Fruit fly (Drosophila melanogaster) whole organism, prepupa: ENCODE measurements around the gene Sfp24C1.

Source experiments
- CG10631 ChIP-seq: fragments of 200-800 bp; sonication (Bioruptor generic); optimal IDR thresholded peaks from 2 replicates; lab custom pipeline; 2016; ENCODE audit warnings: missing biosample characterization, missing genetic modification characterization
- CG11294 ChIP-seq: fragments of 200-800 bp; sonication (Bioruptor generic); IDR thresholded peaks from 2 replicates; pipeline ENCODE4 v1.3.6; 2022; ENCODE audit warnings: missing biosample characterization, missing genetic modification characterization
- CG11762 ChIP-seq: fragments of 200-800 bp; sonication (Bioruptor generic); optimal IDR thresholded peaks from 3 replicates; lab custom pipeline; 2016; ENCODE audit warnings: missing biosample characterization, missing genetic modification characterization; ENCODE audit not compliant: insufficient read depth
- CG11902 ChIP-seq: fragments of 200-800 bp; sonication (Bioruptor generic); optimal IDR thresholded peaks from 3 replicates; lab custom pipeline; 2016; ENCODE audit warnings: missing biosample characterization, missing genetic modification characterization
- CG15336 ChIP-seq: fragments of 200-800 bp; sonication (Bioruptor generic); IDR thresholded peaks from 2 replicates; pipeline ENCODE4 v1.3.6; 2022; ENCODE audit warnings: missing biosample characterization, missing genetic modification characterization
- CG1621 ChIP-seq: fragments of 200-800 bp; sonication (Bioruptor generic); optimal IDR thresholded peaks from 3 replicates; lab custom pipeline; 2018; ENCODE audit warnings: missing biosample characterization, mild to moderate bottlenecking, missing genetic modification characterization
- CG3032 ChIP-seq: fragments of 200-800 bp; optimal IDR thresholded peaks from 2 replicates; lab custom pipeline; 2019; ENCODE audit warnings: missing biosample characterization, mild to moderate bottlenecking, missing genetic modification characterization, moderate library complexity
- CG31627 ChIP-seq: fragments of 200-800 bp; sonication (Bioruptor generic); optimal IDR thresholded peaks from 3 replicates; lab custom pipeline; 2016; ENCODE audit warnings: missing biosample characterization, missing genetic modification characterization
- CG32006 ChIP-seq: fragments of 200-800 bp; sonication (Bioruptor generic); optimal IDR thresholded peaks from 3 replicates; lab custom pipeline; 2017; ENCODE audit warnings: missing biosample characterization, mild to moderate bottlenecking, missing genetic modification characterization
- CG34406 ChIP-seq: fragments of 200-800 bp; sonication (Bioruptor generic); optimal IDR thresholded peaks from 3 replicates; lab custom pipeline; 2016; ENCODE audit warnings: missing biosample characterization, missing genetic modification characterization
- CG6163 ChIP-seq: fragments of 200-800 bp; sonication (Bioruptor generic); IDR thresholded peaks from 3 replicates; pipeline ENCODE4 v1.3.6; 2022; ENCODE audit warnings: missing biosample characterization, missing genetic modification characterization
- CG6854 ChIP-seq: fragments of 200-800 bp; sonication (Bioruptor generic); optimal IDR thresholded peaks from 2 replicates; lab custom pipeline; 2017; ENCODE audit warnings: missing biosample characterization, mild to moderate bottlenecking, missing genetic modification characterization
- CG8632 ChIP-seq: fragments of 200-800 bp; sonication (Bioruptor generic); optimal IDR thresholded peaks from 3 replicates; lab custom pipeline; 2016; ENCODE audit warnings: missing biosample characterization, missing genetic modification characterization
- Eip78C ChIP-seq: fragments of 200-800 bp; sonication (Bioruptor generic); peaks from one replicate; lab custom pipeline; 2016; ENCODE audit warnings: missing biosample characterization, missing genetic modification characterization
- Eip93F ChIP-seq: fragments of 200-800 bp; sonication (Bioruptor generic); optimal IDR thresholded peaks from 2 replicates; lab custom pipeline; 2016; ENCODE audit warnings: missing biosample characterization, mild to moderate bottlenecking, missing genetic modification characterization
- Ets21C ChIP-seq: fragments of 200-800 bp; sonication (Bioruptor generic); optimal IDR thresholded peaks from 3 replicates; lab custom pipeline; 2016; ENCODE audit warnings: missing biosample characterization, missing genetic modification characterization
- Ets96B ChIP-seq: fragments of 200-800 bp; optimal IDR thresholded peaks from 2 replicates; lab custom pipeline; 2019; ENCODE audit warnings: missing biosample characterization, mild to moderate bottlenecking, missing genetic modification characterization, moderate library complexity
- Gug ChIP-seq: fragments of 200-800 bp; sonication (Bioruptor generic); IDR thresholded peaks from 2 replicates; pipeline ENCODE4 v1.3.6; 2022; ENCODE audit warnings: missing biosample characterization, missing genetic modification characterization
- Hr38 ChIP-seq: sonication (Bioruptor generic); optimal IDR thresholded peaks from 2 replicates; lab custom pipeline; 2016; ENCODE audit warnings: missing biosample characterization, missing genetic modification characterization
- Hr39 ChIP-seq: fragments of 200-800 bp; sonication (Bioruptor generic); optimal IDR thresholded peaks from 2 replicates; lab custom pipeline; 2016; ENCODE audit warnings: missing biosample characterization, missing genetic modification characterization
- Hr4 ChIP-seq: fragments of 200-800 bp; sonication (Bioruptor generic); optimal IDR thresholded peaks from 3 replicates; lab custom pipeline; 2016; ENCODE audit warnings: missing biosample characterization, missing genetic modification characterization
- Met ChIP-seq: fragments of 200-800 bp; sonication (Bioruptor generic); optimal IDR thresholded peaks from 3 replicates; lab custom pipeline; 2016; ENCODE audit warnings: missing biosample characterization, missing genetic modification characterization
- OdsH ChIP-seq: fragments of 200-800 bp; sonication (Bioruptor generic); optimal IDR thresholded peaks from 3 replicates; lab custom pipeline; 2016; ENCODE audit warnings: missing biosample characterization, missing genetic modification characterization
- Smox ChIP-seq: fragments of 200-800 bp; sonication (Bioruptor generic); optimal IDR thresholded peaks from 3 replicates; lab custom pipeline; 2016; ENCODE audit warnings: missing biosample characterization, missing genetic modification characterization
- Sox15 ChIP-seq: fragments of 200-800 bp; sonication (Bioruptor generic); optimal IDR thresholded peaks from 3 replicates; lab custom pipeline; 2016; ENCODE audit warnings: missing biosample characterization, missing genetic modification characterization
- achi ChIP-seq: fragments of 200-800 bp; sonication (Bioruptor generic); optimal IDR thresholded peaks from 3 replicates; lab custom pipeline; 2016; ENCODE audit warnings: missing biosample characterization, missing genetic modification characterization
- dsx ChIP-seq: fragments of 200-800 bp; optimal IDR thresholded peaks from 3 replicates; lab custom pipeline; 2019; ENCODE audit warnings: missing biosample characterization, mild to moderate bottlenecking, missing genetic modification characterization, moderate library complexity; ENCODE audit not compliant: poor library complexity, severe bottlenecking
- esn ChIP-seq: fragments of 200-800 bp; sonication (Bioruptor generic); optimal IDR thresholded peaks from 2 replicates; lab custom pipeline; 2016; ENCODE audit warnings: missing biosample characterization, mild to moderate bottlenecking, missing genetic modification characterization, moderate library complexity
- fd59A ChIP-seq: fragments of 200-800 bp; sonication (Bioruptor generic); optimal IDR thresholded peaks from 2 replicates; lab custom pipeline; 2017; ENCODE audit warnings: missing biosample characterization, mild to moderate bottlenecking, missing genetic modification characterization, missing genetic modification reagents
- fkh ChIP-seq: fragments of 200-800 bp; sonication (Bioruptor generic); optimal IDR thresholded peaks from 3 replicates; lab custom pipeline; 2017; ENCODE audit warnings: missing biosample characterization, mild to moderate bottlenecking, missing genetic modification characterization, moderate library complexity
- lz ChIP-seq: fragments of 200-800 bp; sonication (Bioruptor generic); optimal IDR thresholded peaks from 3 replicates; lab custom pipeline; 2016; ENCODE audit warnings: missing biosample characterization, missing genetic modification characterization
- net ChIP-seq: fragments of 200-800 bp; sonication (Bioruptor generic); optimal IDR thresholded peaks from 3 replicates; lab custom pipeline; 2016; ENCODE audit warnings: missing biosample characterization, missing genetic modification characterization
- pdm3 ChIP-seq: fragments of 200-800 bp; sonication (Bioruptor generic); optimal IDR thresholded peaks from 3 replicates; lab custom pipeline; 2016; ENCODE audit warnings: missing biosample characterization, missing genetic modification characterization
- salr ChIP-seq, 2 experiments: fragments of 200-800 bp; sonication (Bioruptor generic); optimal IDR thresholded peaks; 3 replicates each; lab custom pipeline; 2016 to 2018; ENCODE audit warnings: missing biosample characterization in 2 of 2, missing genetic modification characterization in 2 of 2, mild to moderate bottlenecking in 1 of 2
- svp ChIP-seq: fragments of 200-800 bp; sonication (Bioruptor generic); peaks from one replicate; lab custom pipeline; 2016; ENCODE audit warnings: missing biosample characterization, missing genetic modification characterization

The Sfp24C1 gene

DNA sequence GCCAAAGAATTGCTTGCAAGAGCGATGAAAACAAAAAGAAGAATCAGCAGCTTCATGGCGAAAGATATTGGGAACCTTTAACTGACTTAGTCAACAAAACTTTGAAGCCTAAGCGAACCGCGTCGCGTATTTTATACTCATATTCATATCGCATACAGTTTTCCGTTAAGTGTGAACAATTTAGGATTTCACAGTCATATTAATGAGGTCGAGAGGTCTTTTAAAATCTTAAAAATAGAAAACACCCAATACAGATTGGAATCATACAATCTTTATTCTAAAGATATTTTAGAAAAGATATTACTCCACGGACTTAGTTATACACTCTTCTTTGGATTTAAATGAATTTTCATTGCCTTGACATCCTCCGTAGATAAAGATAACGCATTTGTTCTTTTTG is 6.7 kb upstream of the Sfp24C1 start, which contains the start of gene Acp24A4:
TSS of gene Acp24A4 (minus strand) at position 101 of the 400 bp plus-strand sequence.
- TF ChIP-seq Hr38 (GFP tag; lab: Kevin White, UChicago): no peak
- TF ChIP-seq CG10631 (GFP tag; lab: Kevin White, UChicago): no peak
- TF ChIP-seq esn (GFP tag; lab: Kevin White, UChicago): no peak
- TF ChIP-seq CG15336 (GFP tag; lab: Robert Waterston, UW): no peak
- no peak for TF ChIP-seq Ets21C (GFP tag; lab: Kevin White, UChicago)
- no peak for TF ChIP-seq lz
- TF ChIP-seq Gug (GFP tag; lab: Robert Waterston, UW): no peak
- TF ChIP-seq CG6163 (GFP tag; lab: Robert Waterston, UW): no peak
- no peak for TF ChIP-seq Sox15
- TF ChIP-seq net: no peak
- no peak for TF ChIP-seq CG6854 (GFP tag; lab: Kevin White, UChicago)
- no peak for TF ChIP-seq CG11902
- TF ChIP-seq, all 60 proteins: peak for 0

DNA sequence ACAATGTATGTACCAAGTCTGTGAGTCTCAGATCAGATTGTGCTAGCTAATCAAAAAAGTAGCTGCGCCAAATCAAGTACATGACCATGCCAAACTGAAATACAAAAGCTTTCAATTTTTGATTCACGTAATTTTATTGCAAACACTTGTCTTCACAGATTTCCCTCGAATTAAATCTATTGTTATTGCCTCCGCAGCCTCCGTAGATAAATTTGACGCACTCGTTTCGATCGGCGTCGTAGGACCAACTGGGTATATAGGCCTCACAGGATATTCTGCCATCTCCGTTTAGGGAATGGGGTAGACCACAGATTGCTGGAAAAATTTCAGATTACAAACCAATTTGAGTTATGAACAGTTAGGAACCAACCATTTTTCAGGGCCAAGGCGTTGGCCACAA is 5.6 kb upstream of the Sfp24C1 start, which contains the start of gene CG43165:
TSS of gene CG43165 (minus strand) at position 101 of the 400 bp plus-strand sequence.
- TF ChIP-seq CG8632: no peak
- no peak for TF ChIP-seq Hr39 (GFP tag; lab: Kevin White, UChicago)
- TF ChIP-seq CG11762 (GFP tag; lab: Kevin White, UChicago): no peak
- no peak for TF ChIP-seq Sox15
- no peak for TF ChIP-seq Hr4 (GFP tag; lab: Kevin White, UChicago)
- TF ChIP-seq achi (GFP tag; lab: Kevin White, UChicago): no peak
- no peak for TF ChIP-seq Ets96B (tag; lab: Kevin White, UChicago)
- TF ChIP-seq CG34406: no peak
- TF ChIP-seq CG6854 (GFP tag; lab: Kevin White, UChicago): no peak
- TF ChIP-seq svp (GFP tag; lab: Kevin White, UChicago): no peak
- no peak for TF ChIP-seq CG3032 (tag; lab: Kevin White, UChicago)
- TF ChIP-seq CG10631 (GFP tag; lab: Kevin White, UChicago): no peak
- TF ChIP-seq CG15336 (GFP tag; lab: Robert Waterston, UW): no peak
- no peak for TF ChIP-seq Gug (GFP tag; lab: Robert Waterston, UW)
- no peak for TF ChIP-seq CG31627
- no peak for TF ChIP-seq pdm3
- no peak for TF ChIP-seq CG11902
- TF ChIP-seq OdsH (GFP tag; lab: Kevin White, UChicago): no peak
- TF ChIP-seq fd59A: no peak
- TF ChIP-seq dsx (GFP tag; lab: Kevin White, UChicago): no peak

DNA sequence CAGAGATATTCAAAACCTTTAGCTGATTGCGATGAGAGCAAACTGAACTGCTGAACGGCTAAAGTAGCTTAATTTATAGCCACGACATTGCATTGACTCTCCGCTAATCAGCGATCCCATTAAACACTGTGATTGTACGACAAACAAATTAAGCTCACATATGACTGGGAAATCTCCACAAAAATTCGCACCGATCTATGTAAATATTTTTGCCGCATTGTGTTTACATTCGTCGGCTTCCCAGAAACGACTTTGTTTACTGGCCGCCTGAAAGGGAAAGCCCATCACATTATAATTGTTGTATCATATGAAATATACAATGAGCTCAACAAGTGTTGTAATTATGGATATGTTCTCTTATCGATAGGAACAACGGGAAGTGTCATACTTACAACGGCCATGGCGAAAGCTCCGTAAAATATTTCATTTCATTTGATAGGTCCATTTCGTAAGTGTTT is 5.1 kb upstream of the Sfp24C1 start, which contains the start of gene CG16713:
TSS of gene CG16713 (minus strand) at position 51 of the 458 bp plus-strand sequence.
- no peak for TF ChIP-seq CG11294 (GFP tag; lab: Robert Waterston, UW)
- peak; percentile 12 for TF ChIP-seq Eip78C (GFP tag; lab: Kevin White, UChicago)
- peak; percentile 83 for TF ChIP-seq svp (GFP tag; lab: Kevin White, UChicago)
- peak; percentile 11 for TF ChIP-seq fkh
- TF ChIP-seq CG32006 (GFP tag; lab: Kevin White, UChicago): no peak
- no peak for TF ChIP-seq CG1621
- TF ChIP-seq CG31627: no peak
- TF ChIP-seq Eip93F (GFP tag; lab: Kevin White, UChicago): no peak
- no peak for TF ChIP-seq lz
- TF ChIP-seq, all 60 proteins: peak for 3

DNA sequence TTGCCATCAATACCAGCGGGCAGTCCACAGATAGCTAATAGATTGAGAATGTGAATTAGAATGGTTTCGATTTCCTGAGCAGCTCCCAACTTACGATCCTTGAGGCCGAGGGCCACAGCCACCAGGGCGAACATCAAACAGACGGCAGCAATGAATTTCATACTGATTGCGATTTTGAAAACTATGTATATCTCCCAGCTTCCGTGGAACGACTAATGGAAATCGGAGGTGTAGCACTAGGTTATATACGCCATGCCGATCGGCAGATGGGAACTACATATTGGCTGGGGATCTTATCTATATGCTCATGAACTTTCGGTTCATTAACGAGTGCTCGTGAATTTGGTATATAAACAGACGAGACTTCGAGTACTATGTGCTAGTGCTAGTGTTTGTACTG is 4.0 kb upstream of the Sfp24C1 start, which contains the start of gene IM33:
TSS of gene IM33 (minus strand) at position 221 of the 400 bp plus-strand sequence.
- TF ChIP-seq CG11902 (no peak), CG10631 (GFP tag; lab: Kevin White, UChicago) (no peak), Ets21C (GFP tag; lab: Kevin White, UChicago) (no peak), net (no peak), Smox (no peak), salr (GFP tag; optimal IDR thresholded peaks at IDR 0.05; lab: Kevin White, UChicago) (no peak), Met (GFP tag; lab: Kevin White, UChicago) (no peak)
